In genomic region chrX:17302202-17303061, dm6 we compare ENCODE assay signal across 1 fruit fly cellular context.
A peak's percentile ranks its signal among the peaks of the same experiment; 100 is the strongest.
TF ChIP-seq lines count a peak whose summit lies in the region.

No protein-coding gene starts in this region.

TF ChIP-seq in whole organism, embryonic, 481 proteins besides CTCF, POLR2A, EP300 and RAD21 (continued from another document):
- TF ChIP-seq CG34422 (GFP tag; IDR thresholded peaks at IDR 0.05; lab: Robert Waterston, UW): peak; percentile 71; the same call in 1 of the 3 replicates
- TF ChIP-seq CG10147 (GFP tag; optimal IDR thresholded peaks at IDR 0.05; lab: Kevin White, UChicago): no peak
- 0 out of 3 replicates have a peak, but pooled peaks have one; percentile 28 for TF ChIP-seq row (GFP tag; IDR thresholded peaks at IDR 0.05; lab: Robert Waterston, UW)
- no peak for TF ChIP-seq luna (GFP tag; optimal IDR thresholded peaks at IDR 0.05; lab: Kevin White, UChicago)
- peak; percentile 31; the same call in 1 of the 2 replicates for TF ChIP-seq vvl (GFP tag; IDR thresholded peaks at IDR 0.05; lab: Robert Waterston, UW)
- peak; percentile 22 for TF ChIP-seq sug (tag; optimal IDR thresholded peaks at IDR 0.05; lab: Kevin White, UChicago)
- no peak for TF ChIP-seq Tbp (GFP tag; optimal IDR thresholded peaks at IDR 0.05; lab: Kevin White, UChicago)
- TF ChIP-seq nmo (GFP tag; optimal IDR thresholded peaks at IDR 0.05; lab: Kevin White, UChicago): peak; percentile 2
- TF ChIP-seq caup (GFP tag; optimal IDR thresholded peaks at IDR 0.05; lab: Kevin White, UChicago; ENCODE audit: severe bottlenecking): no peak
- TF ChIP-seq gce (GFP tag; IDR thresholded peaks at IDR 0.05; lab: Robert Waterston, UW): no peak
- peak in 1 of 2 experiments; percentile 5 for TF ChIP-seq crp (GFP tag; optimal IDR thresholded peaks at IDR 0.05; lab: Kevin White, UChicago)
- TF ChIP-seq ato (GFP tag; IDR thresholded peaks at IDR 0.05; lab: Robert Waterston, UW; ENCODE audit: partially characterized antibody): no peak
- TF ChIP-seq CG3847 (GFP tag; IDR thresholded peaks at IDR 0.05; lab: Robert Waterston, UW): no peak
- no peak for TF ChIP-seq grau (tag; optimal IDR thresholded peaks at IDR 0.05; lab: Kevin White, UChicago)
- TF ChIP-seq Doc3 (GFP tag; IDR thresholded peaks at IDR 0.05; lab: Robert Waterston, UW; ENCODE audit: partially characterized antibody): no peak
- TF ChIP-seq pzg (GFP tag; optimal IDR thresholded peaks at IDR 0.05; lab: Kevin White, UChicago): peak; percentile 26
- TF ChIP-seq CG11247 (GFP tag; IDR thresholded peaks at IDR 0.05; lab: Robert Waterston, UW): no peak
- TF ChIP-seq dpn (GFP tag; optimal IDR thresholded peaks at IDR 0.05; lab: Kevin White, UChicago): no peak
- no peak for TF ChIP-seq CG8478 (optimal IDR thresholded peaks at IDR 0.05; lab: Kevin White, UChicago)
- TF ChIP-seq CG15696 (tag; optimal IDR thresholded peaks at IDR 0.05; lab: Kevin White, UChicago): no peak
- TF ChIP-seq hkb (optimal IDR thresholded peaks at IDR 0.05; lab: Kevin White, UChicago): no peak
- 0 out of 2 replicates have a peak, but pooled peaks have one; percentile 28 for TF ChIP-seq hkb (GFP tag; IDR thresholded peaks at IDR 0.05; lab: Robert Waterston, UW)
- TF ChIP-seq Fer3 (tag; optimal IDR thresholded peaks at IDR 0.05; lab: Kevin White, UChicago): no peak
- no peak for TF ChIP-seq dati (GFP tag; IDR thresholded peaks at IDR 0.05; lab: Robert Waterston, UW)
- TF ChIP-seq MBD-R2 (GFP tag; IDR thresholded peaks at IDR 0.05; lab: Robert Waterston, UW): peak; percentile 26
- TF ChIP-seq usp (GFP tag; optimal IDR thresholded peaks at IDR 0.05; lab: Kevin White, UChicago): no peak
- TF ChIP-seq chinmo (GFP tag; IDR thresholded peaks at IDR 0.05; lab: Robert Waterston, UW; ENCODE audit: partially characterized antibody): peak; percentile 78; the same call in 1 of the 4 replicates
- TF ChIP-seq Chrac-16 (GFP tag; optimal IDR thresholded peaks at IDR 0.05; lab: Kevin White, UChicago): no peak
- TF ChIP-seq gcm2 (GFP tag; optimal IDR thresholded peaks at IDR 0.05; lab: Kevin White, UChicago): no peak
- TF ChIP-seq Med (GFP tag; lab: Kevin White, UChicago): peak; percentile 72
- no peak for TF ChIP-seq E2f1 (GFP tag; IDR thresholded peaks at IDR 0.05; lab: Robert Waterston, UW)
- no peak for TF ChIP-seq sim (GFP tag; IDR thresholded peaks at IDR 0.05; lab: Robert Waterston, UW)
- TF ChIP-seq Mrtf (GFP tag; IDR thresholded peaks at IDR 0.05; lab: Robert Waterston, UW): no peak
- no peak for TF ChIP-seq Six4 (GFP tag; optimal IDR thresholded peaks at IDR 0.05; lab: Kevin White, UChicago)
- TF ChIP-seq CG15011 (GFP tag; optimal IDR thresholded peaks at IDR 0.05; lab: Kevin White, UChicago): no peak
- no peak for TF ChIP-seq odd (GFP tag; optimal IDR thresholded peaks at IDR 0.05; lab: Kevin White, UChicago)
- TF ChIP-seq CG34224 (GFP tag; IDR thresholded peaks at IDR 0.05; lab: Robert Waterston, UW; ENCODE audit: partially characterized antibody): peak; percentile 48; the same call in 2 of the 3 replicates
- TF ChIP-seq Gsc (GFP tag; IDR thresholded peaks at IDR 0.05; lab: Robert Waterston, UW): no peak
- no peak for TF ChIP-seq CG9932 (GFP tag; IDR thresholded peaks at IDR 0.05; lab: Robert Waterston, UW)
- TF ChIP-seq emc (GFP tag; optimal IDR thresholded peaks at IDR 0.05; lab: Kevin White, UChicago): no peak
- no peak for TF ChIP-seq Drgx (GFP tag; IDR thresholded peaks at IDR 0.05; lab: Robert Waterston, UW)
- peak; percentile 36; the same call in 1 of the 3 replicates for TF ChIP-seq Aef1 (GFP tag; IDR thresholded peaks at IDR 0.05; lab: Robert Waterston, UW)
- TF ChIP-seq CG12659 (GFP tag; optimal IDR thresholded peaks at IDR 0.05; lab: Kevin White, UChicago): peak; percentile 1
- TF ChIP-seq Hand (GFP tag; optimal IDR thresholded peaks at IDR 0.05; lab: Kevin White, UChicago): no peak
- TF ChIP-seq CG11695 (GFP tag; IDR thresholded peaks at IDR 0.05; lab: Robert Waterston, UW): no peak
- TF ChIP-seq CG14710 (tag; optimal IDR thresholded peaks at IDR 0.05; lab: Kevin White, UChicago): peak; percentile 14
- TF ChIP-seq CG10654 (GFP tag; optimal IDR thresholded peaks at IDR 0.05; lab: Kevin White, UChicago): no peak
- TF ChIP-seq CG9817 (tag; optimal IDR thresholded peaks at IDR 0.05; lab: Kevin White, UChicago): no peak
- TF ChIP-seq cg (GFP tag; optimal IDR thresholded peaks at IDR 0.05; lab: Kevin White, UChicago): peak; percentile 90
- no peak for TF ChIP-seq CG31224 (GFP tag; IDR thresholded peaks at IDR 0.05; lab: Robert Waterston, UW)
- no peak for TF ChIP-seq toy (GFP tag; IDR thresholded peaks at IDR 0.05; lab: Robert Waterston, UW)
- TF ChIP-seq hb (GFP tag; IDR thresholded peaks at IDR 0.05; lab: Robert Waterston, UW; ENCODE audit: partially characterized antibody): no peak
- TF ChIP-seq cato (GFP tag; optimal IDR thresholded peaks at IDR 0.05; lab: Kevin White, UChicago; ENCODE audit: borderline replicate concordance): no peak
- TF ChIP-seq eve (GFP tag; optimal IDR thresholded peaks at IDR 0.05; lab: Kevin White, UChicago): no peak
- TF ChIP-seq CG13424 (tag; optimal IDR thresholded peaks at IDR 0.05; lab: Kevin White, UChicago): no peak
